Fruit fly (Drosophila melanogaster): ENCODE data around the gene CG45122.

The CG45122 gene

DNA sequence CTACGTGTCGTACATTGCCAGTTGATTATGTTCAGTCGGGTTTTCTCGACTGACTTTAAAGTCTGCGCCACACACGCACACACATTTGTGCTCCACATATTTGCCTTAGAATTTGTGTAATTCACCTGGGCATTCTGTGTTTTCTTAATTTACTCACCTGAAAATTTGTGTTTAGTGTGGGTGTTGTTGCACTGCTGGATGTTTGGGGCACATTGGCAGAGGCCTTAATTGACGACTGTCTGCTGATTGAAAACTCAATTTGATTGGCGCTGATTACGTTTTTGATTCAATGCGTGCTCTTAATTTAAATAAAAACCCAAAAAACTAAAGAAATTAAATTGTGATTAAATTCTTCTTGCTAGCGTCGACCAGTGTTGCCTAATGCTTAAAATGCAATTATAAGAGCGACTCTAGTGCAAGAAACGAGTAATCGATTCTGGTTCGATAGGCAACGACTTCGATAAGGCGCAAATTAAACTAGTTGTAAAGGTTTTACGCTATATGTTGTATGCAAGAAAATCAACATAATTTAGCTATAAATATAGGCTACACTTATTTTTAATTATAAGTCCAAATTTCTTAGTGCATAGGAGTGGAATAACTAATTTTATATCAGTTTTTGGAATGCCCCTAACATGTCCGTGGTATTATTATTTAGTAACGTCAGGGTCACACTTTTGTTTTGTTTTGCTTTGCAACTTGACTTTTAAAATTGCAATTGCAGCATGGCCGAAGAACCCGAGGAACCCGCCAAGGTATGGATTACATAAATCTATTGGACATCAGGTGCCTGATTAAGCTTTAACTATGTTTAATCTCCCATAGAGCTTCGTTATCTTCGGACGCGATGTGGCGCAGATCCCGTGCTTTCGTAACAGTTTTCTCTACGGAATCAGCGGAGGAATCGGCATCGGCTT, 13.4 kb upstream of the CG45122 start, which contains the start of the genes CG46281 and CG46280:
Gene CG46281 (minus strand): TSS at position 51 of the 917 bp plus-strand sequence.
Gene CG46280 (minus strand): TSS at position 403 of the 917 bp plus-strand sequence.
- no peak for TF ChIP-seq CG9948 (tag; optimal IDR thresholded peaks at IDR 0.05)
- no peak for TF ChIP-seq CG13204 (GFP tag; optimal IDR thresholded peaks at IDR 0.05)
- TF ChIP-seq CG12605 (GFP tag; IDR thresholded peaks at IDR 0.05) = no peak
- no peak for TF ChIP-seq rn (GFP tag; IDR thresholded peaks at IDR 0.05)
- no peak for TF ChIP-seq CG17806 (tag; optimal IDR thresholded peaks at IDR 0.05)
- no peak for TF ChIP-seq EcR (GFP tag; optimal IDR thresholded peaks at IDR 0.05)
- TF ChIP-seq CG32121 (GFP tag; IDR thresholded peaks at IDR 0.05) = no peak
- no peak for TF ChIP-seq Snoo (tag; optimal IDR thresholded peaks at IDR 0.05)
- TF ChIP-seq Pif1A (GFP tag; optimal IDR thresholded peaks at IDR 0.05) = no peak
- TF ChIP-seq CG10348 (GFP tag; IDR thresholded peaks at IDR 0.05) = no peak
- no peak for TF ChIP-seq CG8301 (tag; optimal IDR thresholded peaks at IDR 0.05)
- TF ChIP-seq D1 (tag; optimal IDR thresholded peaks at IDR 0.05) = no peak
- no peak for TF ChIP-seq CG15710 (tag; optimal IDR thresholded peaks at IDR 0.05)
- TF ChIP-seq CG4496 (GFP tag; IDR thresholded peaks at IDR 0.05) = no peak
- TF ChIP-seq fd96Ca (GFP tag; IDR thresholded peaks at IDR 0.05) = no peak

DNA sequence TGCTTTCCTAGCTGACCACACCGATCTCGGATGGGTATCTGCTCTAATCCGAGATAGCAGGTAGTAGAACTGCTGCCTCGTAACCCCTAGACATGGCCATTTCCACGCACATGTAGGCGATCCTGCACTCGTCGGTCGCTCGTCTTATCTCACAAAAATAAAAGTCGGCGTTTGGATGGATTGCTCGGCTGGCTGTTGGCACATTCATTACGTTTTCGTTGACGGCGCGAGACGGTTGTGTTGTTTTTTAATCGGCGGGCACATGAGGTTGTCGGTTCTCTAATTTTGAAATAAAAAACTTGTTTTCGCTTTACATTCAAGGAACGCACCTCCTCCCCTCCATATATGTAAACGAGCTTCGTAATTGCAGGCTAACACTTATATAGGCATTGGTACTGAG, 11.6 kb upstream of the CG45122 start, which contains the start of gene ry:
Gene ry (plus strand): TSS at position 206 of the 400 bp plus-strand sequence.
- TF ChIP-seq Snoo (tag; optimal IDR thresholded peaks at IDR 0.05) (no peak), CG32121 (GFP tag; IDR thresholded peaks at IDR 0.05) (peak; percentile 14; the same call in 1 of the 2 replicates)

DNA sequence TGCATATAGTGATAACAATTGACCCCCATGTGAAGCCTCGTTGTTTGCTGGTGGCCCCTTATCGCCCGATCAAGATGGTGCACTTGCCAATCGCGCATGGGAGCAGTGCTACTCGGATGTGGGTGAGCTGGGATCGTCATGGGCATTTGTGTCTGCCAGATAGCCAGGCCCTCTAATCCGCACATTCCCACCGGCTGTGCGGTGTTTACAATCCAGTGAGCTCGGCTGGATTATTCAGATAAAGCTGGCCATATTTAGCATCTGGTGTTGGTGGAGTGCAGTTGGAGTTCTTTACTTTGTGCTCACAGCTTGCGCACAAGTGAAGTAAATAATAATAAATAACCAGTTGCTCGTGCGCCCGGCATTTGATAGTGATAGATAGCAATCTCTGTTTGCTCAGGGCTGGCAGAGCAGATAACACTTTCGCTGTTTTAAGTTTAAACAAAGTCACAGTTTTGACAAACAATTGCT, 10.9 kb upstream of the CG45122 start:
- TF ChIP-seq fd96Ca (GFP tag; IDR thresholded peaks at IDR 0.05) (no peak), EcR (GFP tag; optimal IDR thresholded peaks at IDR 0.05) (no peak), Ets98B (GFP tag; IDR thresholded peaks at IDR 0.05) (0 out of 2 replicates have a peak, but pooled peaks have one; percentile 37), Snoo (tag; optimal IDR thresholded peaks at IDR 0.05) (no peak), CG4496 (GFP tag; IDR thresholded peaks at IDR 0.05) (0 out of 3 replicates have a peak, but pooled peaks have one; percentile 36), CG14655 (GFP tag; optimal IDR thresholded peaks at IDR 0.05) (no peak), CG10348 (GFP tag; IDR thresholded peaks at IDR 0.05) (no peak), CG9948 (tag; optimal IDR thresholded peaks at IDR 0.05) (no peak), CG32121 (GFP tag; IDR thresholded peaks at IDR 0.05) (peak; percentile 33), gl (tag; optimal IDR thresholded peaks at IDR 0.05) (no peak), CG17806 (tag; optimal IDR thresholded peaks at IDR 0.05) (no peak), CG8159 (tag; optimal IDR thresholded peaks at IDR 0.05) (no peak), Pif1B (GFP tag; optimal IDR thresholded peaks at IDR 0.05) (no peak), D1 (tag; optimal IDR thresholded peaks at IDR 0.05) (no peak), CG8301 (tag; optimal IDR thresholded peaks at IDR 0.05) (no peak), CG13204 (GFP tag; optimal IDR thresholded peaks at IDR 0.05) (no peak)

DNA sequence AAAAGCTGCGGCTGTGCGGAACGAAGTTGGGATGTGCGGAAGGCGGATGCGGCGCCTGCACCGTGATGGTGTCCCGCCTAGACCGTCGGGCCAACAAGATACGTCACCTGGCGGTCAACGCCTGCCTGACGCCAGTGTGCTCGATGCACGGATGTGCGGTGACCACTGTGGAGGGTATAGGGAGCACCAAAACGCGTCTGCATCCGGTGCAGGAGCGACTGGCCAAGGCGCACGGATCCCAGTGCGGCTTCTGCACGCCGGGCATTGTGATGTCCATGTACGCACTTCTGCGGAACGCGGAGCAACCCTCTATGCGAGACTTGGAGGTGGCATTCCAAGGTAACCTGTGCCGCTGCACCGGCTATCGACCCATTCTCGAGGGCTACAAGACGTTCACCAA, 10.3 kb upstream of the CG45122 start:
- TF ChIP-seq CG12605 (GFP tag; IDR thresholded peaks at IDR 0.05) (no peak), fd96Ca (GFP tag; IDR thresholded peaks at IDR 0.05) (no peak), CG13204 (GFP tag; optimal IDR thresholded peaks at IDR 0.05) (no peak), CG32121 (GFP tag; IDR thresholded peaks at IDR 0.05) (no peak), rn (GFP tag; IDR thresholded peaks at IDR 0.05) (no peak), Pif1A (GFP tag; optimal IDR thresholded peaks at IDR 0.05) (no peak), Pif1B (GFP tag; optimal IDR thresholded peaks at IDR 0.05) (no peak), Snoo (tag; optimal IDR thresholded peaks at IDR 0.05) (no peak), D1 (tag; optimal IDR thresholded peaks at IDR 0.05) (no peak), CG34367 (tag; optimal IDR thresholded peaks at IDR 0.05) (no peak), CG17806 (tag; optimal IDR thresholded peaks at IDR 0.05) (no peak), CG14655 (GFP tag; optimal IDR thresholded peaks at IDR 0.05) (no peak), Ets98B (GFP tag; IDR thresholded peaks at IDR 0.05) (no peak), CG9948 (tag; optimal IDR thresholded peaks at IDR 0.05) (no peak), EcR (GFP tag; optimal IDR thresholded peaks at IDR 0.05) (no peak), CG8159 (tag; optimal IDR thresholded peaks at IDR 0.05) (no peak)

DNA sequence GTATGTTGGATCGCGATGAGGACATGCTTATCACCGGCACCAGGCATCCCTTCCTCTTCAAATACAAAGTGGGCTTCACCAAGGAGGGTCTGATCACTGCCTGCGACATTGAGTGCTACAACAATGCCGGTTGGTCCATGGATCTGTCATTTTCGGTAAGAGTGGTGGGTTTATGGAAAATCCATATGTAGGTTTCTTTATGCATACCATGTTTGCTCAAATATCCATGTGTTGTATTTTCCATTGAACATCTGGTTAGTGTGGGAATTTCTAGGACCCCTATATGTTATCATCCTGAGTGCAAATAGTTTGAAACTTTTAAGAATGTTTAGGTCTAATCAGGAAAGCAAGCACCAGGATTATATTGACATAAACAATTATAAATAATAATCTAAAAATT, 7.9 kb upstream of the CG45122 start:
- TF ChIP-seq D1 (tag; optimal IDR thresholded peaks at IDR 0.05) (no peak), CG10348 (GFP tag; IDR thresholded peaks at IDR 0.05) (no peak), CG8159 (tag; optimal IDR thresholded peaks at IDR 0.05) (no peak), Pif1B (GFP tag; optimal IDR thresholded peaks at IDR 0.05) (no peak), Ets98B (GFP tag; IDR thresholded peaks at IDR 0.05) (no peak), CG34367 (tag; optimal IDR thresholded peaks at IDR 0.05) (no peak), CG12605 (GFP tag; IDR thresholded peaks at IDR 0.05) (no peak), CG17806 (tag; optimal IDR thresholded peaks at IDR 0.05) (no peak), EcR (GFP tag; optimal IDR thresholded peaks at IDR 0.05) (no peak), CG8301 (tag; optimal IDR thresholded peaks at IDR 0.05) (no peak)

DNA sequence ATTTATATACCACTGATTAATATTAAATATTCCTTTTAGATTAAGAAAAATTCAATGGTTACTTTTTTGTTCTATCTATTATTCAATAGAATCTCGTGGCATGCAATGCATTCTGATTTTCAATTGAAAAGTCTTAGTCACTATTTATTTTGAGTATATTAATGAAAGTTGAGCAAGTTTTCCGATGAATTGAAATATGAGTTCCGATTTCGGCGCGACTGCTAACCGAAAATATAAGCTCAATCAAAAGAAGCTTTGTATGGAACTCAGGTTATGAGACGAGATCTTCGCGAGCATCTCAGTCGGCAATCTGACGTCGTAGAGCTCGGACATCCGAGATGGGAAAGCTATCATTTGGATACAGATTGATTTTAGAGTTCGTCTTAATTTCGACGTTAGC, 5.9 kb upstream of the CG45122 start, which contains the start of gene CG11668:
Gene CG11668 (plus strand): TSS at position 301 of the 400 bp plus-strand sequence.
- TF ChIP-seq rn (GFP tag; IDR thresholded peaks at IDR 0.05) (no peak), CG13204 (GFP tag; optimal IDR thresholded peaks at IDR 0.05) (no peak), CG8159 (tag; optimal IDR thresholded peaks at IDR 0.05) (no peak), CG4496 (GFP tag; IDR thresholded peaks at IDR 0.05) (no peak), CG9948 (tag; optimal IDR thresholded peaks at IDR 0.05) (no peak), CG32121 (GFP tag; IDR thresholded peaks at IDR 0.05) (no peak), Pif1B (GFP tag; optimal IDR thresholded peaks at IDR 0.05) (no peak), Snoo (tag; optimal IDR thresholded peaks at IDR 0.05) (no peak), Pif1A (GFP tag; optimal IDR thresholded peaks at IDR 0.05) (no peak), D1 (tag; optimal IDR thresholded peaks at IDR 0.05) (no peak), CG34367 (tag; optimal IDR thresholded peaks at IDR 0.05) (no peak), fd96Ca (GFP tag; IDR thresholded peaks at IDR 0.05) (no peak), CG17806 (tag; optimal IDR thresholded peaks at IDR 0.05) (no peak), CG14655 (GFP tag; optimal IDR thresholded peaks at IDR 0.05) (no peak), CG10348 (GFP tag; IDR thresholded peaks at IDR 0.05) (no peak), CG12605 (GFP tag; IDR thresholded peaks at IDR 0.05) (no peak), CG8301 (tag; optimal IDR thresholded peaks at IDR 0.05) (no peak), EcR (GFP tag; optimal IDR thresholded peaks at IDR 0.05) (no peak), gl (tag; optimal IDR thresholded peaks at IDR 0.05) (no peak), Ets98B (GFP tag; IDR thresholded peaks at IDR 0.05) (no peak)

Data from whole organism, pupa.